Worm (Caenorhabditis elegans): Measurements from ENCODE around the gene Y62F5A.12.

ce11 chrII:11556338-11556737 lies 22.1 kb upstream of the Y62F5A.12 start, which contains the start of gene F54D5.17:
- no peak for TF ChIP-seq lin-39 (tag; optimal IDR thresholded peaks at IDR 0.05)
- TF ChIP-seq aha-1 (tag; optimal IDR thresholded peaks at IDR 0.05) = no peak
- TF ChIP-seq mdl-1 (tag; optimal IDR thresholded peaks at IDR 0.05) = no peak
- no peak for TF ChIP-seq unc-30 (tag; optimal IDR thresholded peaks at IDR 0.05)
- no peak for TF ChIP-seq unc-86 (tag; optimal IDR thresholded peaks at IDR 0.05)
- no peak for TF ChIP-seq ama-1 (optimal IDR thresholded peaks at IDR 0.05)
- no peak for TF ChIP-seq pag-3 (tag; optimal IDR thresholded peaks at IDR 0.05; ENCODE audit: borderline replicate concordance, insufficient read depth)
- TF ChIP-seq Y116A8C.19 (tag; optimal IDR thresholded peaks at IDR 0.05; ENCODE audit: borderline replicate concordance) = no peak
- no peak for TF ChIP-seq nhr-47 (tag; optimal IDR thresholded peaks at IDR 0.05)
- no peak for TF ChIP-seq F16B12.6 (tag; optimal IDR thresholded peaks at IDR 0.05)
- no peak for TF ChIP-seq tbx-2 (tag; optimal IDR thresholded peaks at IDR 0.05)
- no peak for TF ChIP-seq snpc-4 (tag; optimal IDR thresholded peaks at IDR 0.05)
- TF ChIP-seq mep-1 (tag; optimal IDR thresholded peaks at IDR 0.05) = no peak
- TF ChIP-seq efl-1 (optimal IDR thresholded peaks at IDR 0.05) = no peak
- TF ChIP-seq efl-1 (GFP tag; optimal IDR thresholded peaks at IDR 0.05 in 1 of 2) = no peak

Measured in whole organism, L1 larva.